Fruit fly (Drosophila melanogaster) whole organism, embryonic: ENCODE measurements around the gene CG14742.
A peak's percentile ranks its signal among the peaks of the same experiment; 100 is the strongest.

Experiments
- Atf6 ChIP-seq: fragments of 200-800 bp; sonication (Bioruptor generic); IDR thresholded peaks from 2 replicates; pipeline ENCODE4 v1.3.6; 2022; ENCODE audit warnings: missing biosample characterization, missing genetic modification characterization
- BEAF-32 ChIP-seq: fragments of 200-800 bp; sonication (Bioruptor generic); optimal IDR thresholded peaks from 3 replicates; lab custom pipeline; 2017; ENCODE audit warnings: missing biosample characterization, missing genetic modification characterization, mild to moderate bottlenecking, moderate library complexity, missing genetic modification reagents
- CG10543 ChIP-seq: fragments of 200-800 bp; sonication (Bioruptor generic); optimal IDR thresholded peaks from 3 replicates; lab custom pipeline; 2017; ENCODE audit warnings: missing biosample characterization, mild to moderate bottlenecking, missing genetic modification characterization, moderate library complexity
- CG13123 ChIP-seq: fragments of 200-800 bp; sonication (Bioruptor generic); optimal IDR thresholded peaks from 2 replicates; lab custom pipeline; 2016; ENCODE audit warnings: missing biosample characterization, missing genetic modification characterization
- CG14014 ChIP-seq: fragments of 200-800 bp; sonication (Bioruptor generic); IDR thresholded peaks from 2 replicates; pipeline ENCODE4 v1.3.6; 2022; ENCODE audit warnings: missing biosample characterization, missing genetic modification characterization
- CG14050 ChIP-seq: fragments of 200-800 bp; sonication (Bioruptor generic); IDR thresholded peaks from 3 replicates; pipeline ENCODE4 v1.3.6; 2022; ENCODE audit warnings: missing biosample characterization, missing genetic modification characterization
- CG15479 ChIP-seq: fragments of 200-800 bp; sonication (Bioruptor generic); optimal IDR thresholded peaks from 3 replicates; lab custom pipeline; 2019; ENCODE audit warnings: missing biosample characterization, mild to moderate bottlenecking, missing genetic modification characterization, moderate library complexity
- CG17359 ChIP-seq: fragments of 200-800 bp; sonication (Bioruptor generic); optimal IDR thresholded peaks from 3 replicates; lab custom pipeline; 2018; ENCODE audit warnings: missing biosample characterization, mild to moderate bottlenecking, missing genetic modification characterization, moderate library complexity
- CG18764 ChIP-seq: fragments of 200-800 bp; sonication (Bioruptor generic); optimal IDR thresholded peaks from 3 replicates; lab custom pipeline; 2016; ENCODE audit warnings: missing biosample characterization, missing genetic modification characterization
- CG2202 ChIP-seq: fragments of 200-800 bp; sonication (Bioruptor generic); optimal IDR thresholded peaks from 2 replicates; lab custom pipeline; 2018; ENCODE audit warnings: missing biosample characterization, mild to moderate bottlenecking, missing genetic modification characterization
- CG2875 ChIP-seq: fragments of 200-800 bp; sonication (Bioruptor generic); optimal IDR thresholded peaks from 2 replicates; lab custom pipeline; 2017; ENCODE audit warnings: missing biosample characterization, mild to moderate bottlenecking, missing genetic modification characterization, missing genetic modification reagents
- CG34376 ChIP-seq: fragments of 200-800 bp; sonication (Bioruptor generic); optimal IDR thresholded peaks from 2 replicates; lab custom pipeline; 2018; ENCODE audit warnings: missing biosample characterization, mild to moderate bottlenecking, missing genetic modification characterization
- CG6175 ChIP-seq: fragments of 200-800 bp; sonication (Bioruptor generic); IDR thresholded peaks from 3 replicates; pipeline ENCODE4 v1.3.6; 2022; ENCODE audit warnings: missing biosample characterization, missing genetic modification characterization
- CG6272 ChIP-seq: fragments of 200-800 bp; sonication (Bioruptor generic); IDR thresholded peaks from 2 replicates; pipeline ENCODE4 v1.3.6; 2022; ENCODE audit warnings: missing biosample characterization, missing genetic modification characterization
- CG9609 ChIP-seq: fragments of 200-800 bp; sonication (Bioruptor generic); optimal IDR thresholded peaks from 3 replicates; lab custom pipeline; 2016; ENCODE audit warnings: missing biosample characterization, missing genetic modification characterization
- CG9727 ChIP-seq: fragments of 200-800 bp; sonication (Bioruptor generic); optimal IDR thresholded peaks from 3 replicates; lab custom pipeline; 2017; ENCODE audit warnings: missing biosample characterization, mild to moderate bottlenecking, missing genetic modification characterization
- Dad ChIP-seq: fragments of 200-800 bp; sonication (Bioruptor generic); optimal IDR thresholded peaks from 3 replicates; lab custom pipeline; 2016; ENCODE audit warnings: missing biosample characterization, missing genetic modification characterization
- Dip3 ChIP-seq: fragments of 200-800 bp; sonication (Bioruptor generic); optimal IDR thresholded peaks from 3 replicates; lab custom pipeline; 2016; ENCODE audit warnings: missing biosample characterization, missing genetic modification characterization
- Dll ChIP-seq: fragments of 200-800 bp; sonication (Bioruptor generic); IDR thresholded peaks from 4 replicates; pipeline ENCODE4 v1.3.6; 2022; ENCODE audit warnings: missing biosample characterization, missing genetic modification characterization; ENCODE audit not compliant: partially characterized antibody
- HHEX ChIP-seq: fragments of 200-800 bp; sonication (Bioruptor generic); optimal IDR thresholded peaks from 3 replicates; lab custom pipeline; 2017; ENCODE audit warnings: missing biosample characterization, mild to moderate bottlenecking, missing genetic modification characterization, missing genetic modification reagents
- Hmr ChIP-seq: fragments of 200-800 bp; sonication (Bioruptor generic); optimal IDR thresholded peaks from 3 replicates; lab custom pipeline; 2017; ENCODE audit warnings: mild to moderate bottlenecking, missing biosample characterization, missing genetic modification reagents, missing genetic modification characterization
- Lim3 ChIP-seq: fragments of 200-800 bp; sonication (Bioruptor generic); IDR thresholded peaks from 2 replicates; pipeline ENCODE4 v1.3.6; 2022; ENCODE audit warnings: missing biosample characterization, missing genetic modification characterization
- Sox102F ChIP-seq: fragments of 200-800 bp; sonication (Bioruptor generic); optimal IDR thresholded peaks from 2 replicates; lab custom pipeline; 2018; ENCODE audit warnings: missing biosample characterization, mild to moderate bottlenecking, missing genetic modification characterization, moderate library complexity
- Tbp ChIP-seq: fragments of >200 bp; optimal IDR thresholded peaks from 2 replicates; lab custom pipeline; 2018; ENCODE audit warnings: missing biosample characterization, missing genetic modification characterization
- Vsx1 ChIP-seq: fragments of 200-800 bp; sonication (Bioruptor generic); optimal IDR thresholded peaks from 2 replicates; lab custom pipeline; 2017; ENCODE audit warnings: missing biosample characterization, mild to moderate bottlenecking, missing genetic modification characterization, missing genetic modification reagents
- ara ChIP-seq: fragments of 200-800 bp; sonication (Bioruptor generic); IDR thresholded peaks from 2 replicates; pipeline ENCODE4 v1.3.6; 2022; ENCODE audit warnings: missing biosample characterization, missing genetic modification characterization
- bigmax ChIP-seq: fragments of 200-800 bp; sonication (Bioruptor generic); optimal IDR thresholded peaks from 2 replicates; lab custom pipeline; 2018; ENCODE audit warnings: missing biosample characterization, mild to moderate bottlenecking, missing genetic modification characterization
- chinmo ChIP-seq: fragments of 200-800 bp; sonication (Bioruptor generic); IDR thresholded peaks from 4 replicates; pipeline ENCODE4 v1.3.6; 2022; ENCODE audit warnings: missing biosample characterization, missing genetic modification characterization; ENCODE audit not compliant: partially characterized antibody
- crol ChIP-seq: fragments of 200-800 bp; sonication (Bioruptor generic); IDR thresholded peaks from 2 replicates; pipeline ENCODE4 v1.3.6; 2022; ENCODE audit warnings: missing biosample characterization, missing genetic modification characterization
- maf-S ChIP-seq: fragments of 200-800 bp; sonication (Bioruptor generic); optimal IDR thresholded peaks from 2 replicates; lab custom pipeline; 2016; ENCODE audit warnings: missing biosample characterization, missing genetic modification characterization
- mld ChIP-seq: fragments of 200-800 bp; sonication (Bioruptor generic); IDR thresholded peaks from 3 replicates; pipeline ENCODE4 v1.3.6; 2022; ENCODE audit warnings: missing biosample characterization, missing genetic modification characterization; ENCODE audit not compliant: partially characterized antibody
- pan ChIP-seq, 4 experiments: fragments of >200 bp in 3 of 4; fragments of 200-800 bp in 1 of 4; sonication (Bioruptor generic) in 1 of 4; optimal IDR thresholded peaks in 3 of 4; IDR thresholded peaks in 1 of 4; 2 replicates each; pipeline versions ENCODE4 v1.3.6 to Lab custom; 2017 to 2022; ENCODE audit warnings: missing biosample characterization in 2 of 4, missing genetic modification characterization in 2 of 4, mixed read lengths in 1 of 4
- pb ChIP-seq: fragments of 200-800 bp; sonication (Bioruptor generic); optimal IDR thresholded peaks from 3 replicates; lab custom pipeline; 2016; ENCODE audit warnings: missing biosample characterization, missing genetic modification characterization
- pfk ChIP-seq: fragments of 200-800 bp; sonication (Bioruptor generic); optimal IDR thresholded peaks from 2 replicates; lab custom pipeline; 2018; ENCODE audit warnings: missing biosample characterization, mild to moderate bottlenecking, missing genetic modification characterization, moderate library complexity
- pita ChIP-seq: fragments of 200-800 bp; sonication (Bioruptor generic); optimal IDR thresholded peaks from 2 replicates; lab custom pipeline; 2017; ENCODE audit warnings: missing biosample characterization, mild to moderate bottlenecking, missing genetic modification characterization
- pnt ChIP-seq: fragments of 200-800 bp; sonication (Bioruptor generic); optimal IDR thresholded peaks from 3 replicates; lab custom pipeline; 2016; ENCODE audit warnings: missing biosample characterization, missing genetic modification characterization
- sd ChIP-seq: fragments of 200-800 bp; sonication (Bioruptor generic); optimal IDR thresholded peaks from 3 replicates; lab custom pipeline; 2018; ENCODE audit warnings: missing biosample characterization, mild to moderate bottlenecking, missing genetic modification characterization, moderate library complexity
- sens ChIP-seq: fragments of 200-800 bp; sonication (Bioruptor generic); peaks from one replicate; lab custom pipeline; 2016; ENCODE audit warnings: missing biosample characterization, missing genetic modification characterization
- sug ChIP-seq: fragments of 200-800 bp; optimal IDR thresholded peaks from 2 replicates; lab custom pipeline; 2019; ENCODE audit warnings: missing biosample characterization, mild to moderate bottlenecking, missing genetic modification characterization, moderate library complexity
- unpg ChIP-seq: fragments of 200-800 bp; sonication (Bioruptor generic); optimal IDR thresholded peaks from 3 replicates; lab custom pipeline; 2018; ENCODE audit warnings: missing biosample characterization, mild to moderate bottlenecking, missing genetic modification characterization, moderate library complexity
- vnd ChIP-seq: fragments of 200-800 bp; sonication (Bioruptor generic); IDR thresholded peaks from 3 replicates; pipeline ENCODE4 v1.3.6; 2022; ENCODE audit warnings: missing biosample characterization, missing genetic modification characterization; ENCODE audit not compliant: partially characterized antibody

The CG14742 gene

dm6 chr3R:12253887-12254286 is 39.6 kb downstream of the CG14742 start, which contains the start of gene CG3942:
Gene CG3942 (plus strand): TSS chr3R:12254187.
- TF ChIP-seq mld (no peak), BEAF-32 (GFP tag; lab: Kevin White, UChicago) (no peak), CG2875 (GFP tag; lab: Kevin White, UChicago) (no peak), Dll (GFP tag; lab: Robert Waterston, UW) (no peak), Sox102F (GFP tag; lab: Kevin White, UChicago) (no peak), CG15479 (GFP tag; lab: Kevin White, UChicago) (no peak), CG9727 (GFP tag; lab: Kevin White, UChicago) (no peak), CG18764 (GFP tag; lab: Kevin White, UChicago) (no peak), pfk (no peak), pb (no peak), ara (GFP tag; lab: Robert Waterston, UW) (no peak), CG14014 (GFP tag; lab: Robert Waterston, UW) (no peak), sd (tag; lab: Kevin White, UChicago) (no peak), CG13123 (GFP tag; lab: Kevin White, UChicago) (no peak), unpg (GFP tag; lab: Kevin White, UChicago) (no peak), Dad (GFP tag; lab: Kevin White, UChicago) (no peak), CG6272 (GFP tag; lab: Robert Waterston, UW) (no peak), HHEX (GFP tag; lab: Kevin White, UChicago) (no peak)

- TF ChIP-seq Atf6 (GFP tag; lab: Robert Waterston, UW): no peak
- no peak for TF ChIP-seq maf-S (GFP tag; lab: Kevin White, UChicago)
- TF ChIP-seq pnt: no peak
- TF ChIP-seq vnd: no peak
- TF ChIP-seq pita (GFP tag; lab: Kevin White, UChicago): no peak
- TF ChIP-seq Lim3 (GFP tag; lab: Robert Waterston, UW): no peak
- no peak for TF ChIP-seq CG2202 (tag; lab: Kevin White, UChicago)
- no peak for TF ChIP-seq ara (GFP tag; lab: Robert Waterston, UW)
- TF ChIP-seq Tbp (GFP tag; lab: Kevin White, UChicago): no peak
- TF ChIP-seq CG9609 (GFP tag; lab: Kevin White, UChicago): no peak
- no peak for TF ChIP-seq CG6175 (GFP tag; lab: Robert Waterston, UW)
Measured at dm6 chr3R:12258437-12258836, 44.1 kb downstream of the CG14742 start, which contains the start of the genes CG44037 and svp. Gene CG44037 (plus strand): TSS chr3R:12258737. Gene svp (plus strand): TSS chr3R:12258737.

- TF ChIP-seq sens (GFP tag; lab: Kevin White, UChicago) (peak; percentile 39), sug (tag; lab: Kevin White, UChicago) (peak; percentile 31), chinmo (GFP tag; lab: Robert Waterston, UW) (peak; percentile 61; the same call in 1 of the 4 replicates), CG17359 (tag; lab: Kevin White, UChicago) (no peak), Dip3 (GFP tag; lab: Kevin White, UChicago) (no peak), bigmax (GFP tag; lab: Kevin White, UChicago) (no peak), CG14050 (GFP tag; lab: Robert Waterston, UW) (no peak), Hmr (GFP tag; lab: Kevin White, UChicago) (peak; percentile 10), Vsx1 (GFP tag; lab: Kevin White, UChicago) (peak; percentile 4), CG10543 (GFP tag; lab: Kevin White, UChicago) (peak; percentile 72), CG34376 (peak; percentile 84), crol (GFP tag; lab: Robert Waterston, UW) (peak; percentile 47; the same call in 1 of the 2 replicates), pan (optimal IDR thresholded peaks at IDR 0.05; lab: Kevin White, UChicago) (no peak), pan (GFP tag; optimal IDR thresholded peaks at IDR 0.05 in 1 of 2, IDR thresholded peaks at IDR 0.05 in 1 of 2) (no peak)
- TF ChIP-seq, all 482 proteins: peak for 8
Measured at dm6 chr3R:12259013-12259412, 44.7 kb downstream of the CG14742 start.
